Fruit fly (Drosophila melanogaster) whole organism, prepupa: ENCODE measurements around the gene brun.

ENCODE experiments used
- CG10631 ChIP-seq: fragments of 200-800 bp; sonication (Bioruptor generic); optimal IDR thresholded peaks from 2 replicates; lab custom pipeline; 2016; ENCODE audit warnings: missing biosample characterization, missing genetic modification characterization
- CG10669 ChIP-seq: fragments of 200-800 bp; sonication (Bioruptor generic); optimal IDR thresholded peaks from 3 replicates; lab custom pipeline; 2018; ENCODE audit warnings: missing biosample characterization, mild to moderate bottlenecking, missing genetic modification characterization, moderate library complexity
- CG11294 ChIP-seq: fragments of 200-800 bp; sonication (Bioruptor generic); IDR thresholded peaks from 2 replicates; pipeline ENCODE4 v1.3.6; 2022; ENCODE audit warnings: missing biosample characterization, missing genetic modification characterization
- CG11762 ChIP-seq: fragments of 200-800 bp; sonication (Bioruptor generic); optimal IDR thresholded peaks from 3 replicates; lab custom pipeline; 2016; ENCODE audit warnings: missing biosample characterization, missing genetic modification characterization; ENCODE audit not compliant: insufficient read depth
- CG11902 ChIP-seq: fragments of 200-800 bp; sonication (Bioruptor generic); optimal IDR thresholded peaks from 3 replicates; lab custom pipeline; 2016; ENCODE audit warnings: missing biosample characterization, missing genetic modification characterization
- CG15336 ChIP-seq: fragments of 200-800 bp; sonication (Bioruptor generic); IDR thresholded peaks from 2 replicates; pipeline ENCODE4 v1.3.6; 2022; ENCODE audit warnings: missing biosample characterization, missing genetic modification characterization
- CG31627 ChIP-seq: fragments of 200-800 bp; sonication (Bioruptor generic); optimal IDR thresholded peaks from 3 replicates; lab custom pipeline; 2016; ENCODE audit warnings: missing biosample characterization, missing genetic modification characterization
- CG32006 ChIP-seq: fragments of 200-800 bp; sonication (Bioruptor generic); optimal IDR thresholded peaks from 3 replicates; lab custom pipeline; 2017; ENCODE audit warnings: missing biosample characterization, mild to moderate bottlenecking, missing genetic modification characterization
- CG34406 ChIP-seq: fragments of 200-800 bp; sonication (Bioruptor generic); optimal IDR thresholded peaks from 3 replicates; lab custom pipeline; 2016; ENCODE audit warnings: missing biosample characterization, missing genetic modification characterization
- CG3919 ChIP-seq: fragments of 200-800 bp; sonication (Bioruptor generic); optimal IDR thresholded peaks from 3 replicates; lab custom pipeline; 2016; ENCODE audit warnings: missing biosample characterization, missing genetic modification characterization
- CG4318 ChIP-seq: fragments of 200-800 bp; sonication (Bioruptor generic); optimal IDR thresholded peaks from 3 replicates; lab custom pipeline; 2017; ENCODE audit warnings: missing biosample characterization, mild to moderate bottlenecking, missing genetic modification characterization
- CG6163 ChIP-seq: fragments of 200-800 bp; sonication (Bioruptor generic); IDR thresholded peaks from 3 replicates; pipeline ENCODE4 v1.3.6; 2022; ENCODE audit warnings: missing biosample characterization, missing genetic modification characterization
- CG6276 ChIP-seq: fragments of 200-800 bp; sonication (Bioruptor generic); optimal IDR thresholded peaks from 2 replicates; lab custom pipeline; 2017; ENCODE audit warnings: missing biosample characterization, mild to moderate bottlenecking, missing genetic modification characterization
- CG6808 ChIP-seq: fragments of 200-800 bp; sonication (Bioruptor generic); optimal IDR thresholded peaks from 3 replicates; lab custom pipeline; 2017; ENCODE audit warnings: missing biosample characterization, missing genetic modification characterization, mild to moderate bottlenecking, moderate library complexity, missing genetic modification reagents
- CG8119 ChIP-seq: fragments of 200-800 bp; sonication (Bioruptor generic); IDR thresholded peaks from 3 replicates; pipeline ENCODE4 v1.3.6; 2022; ENCODE audit warnings: missing biosample characterization, missing genetic modification characterization
- CG8319 ChIP-seq: fragments of 200-800 bp; sonication (Bioruptor generic); optimal IDR thresholded peaks from 3 replicates; lab custom pipeline; 2016; ENCODE audit warnings: missing biosample characterization, missing genetic modification characterization
- CG8632 ChIP-seq: fragments of 200-800 bp; sonication (Bioruptor generic); optimal IDR thresholded peaks from 3 replicates; lab custom pipeline; 2016; ENCODE audit warnings: missing biosample characterization, missing genetic modification characterization
- CG9139 ChIP-seq: fragments of 200-800 bp; sonication (Bioruptor generic); optimal IDR thresholded peaks from 3 replicates; lab custom pipeline; 2017; ENCODE audit warnings: missing biosample characterization, mild to moderate bottlenecking, missing genetic modification characterization
- Eip75B ChIP-seq: fragments of 200-800 bp; sonication (Bioruptor generic); optimal IDR thresholded peaks from 3 replicates; lab custom pipeline; 2016; ENCODE audit warnings: missing biosample characterization, missing genetic modification characterization
- Eip78C ChIP-seq: fragments of 200-800 bp; sonication (Bioruptor generic); peaks from one replicate; lab custom pipeline; 2016; ENCODE audit warnings: missing biosample characterization, missing genetic modification characterization
- Ets21C ChIP-seq: fragments of 200-800 bp; sonication (Bioruptor generic); optimal IDR thresholded peaks from 3 replicates; lab custom pipeline; 2016; ENCODE audit warnings: missing biosample characterization, missing genetic modification characterization
- Ets96B ChIP-seq: fragments of 200-800 bp; optimal IDR thresholded peaks from 2 replicates; lab custom pipeline; 2019; ENCODE audit warnings: missing biosample characterization, mild to moderate bottlenecking, missing genetic modification characterization, moderate library complexity
- Gug ChIP-seq: fragments of 200-800 bp; sonication (Bioruptor generic); IDR thresholded peaks from 2 replicates; pipeline ENCODE4 v1.3.6; 2022; ENCODE audit warnings: missing biosample characterization, missing genetic modification characterization
- Hr38 ChIP-seq: sonication (Bioruptor generic); optimal IDR thresholded peaks from 2 replicates; lab custom pipeline; 2016; ENCODE audit warnings: missing biosample characterization, missing genetic modification characterization
- Hr4 ChIP-seq: fragments of 200-800 bp; sonication (Bioruptor generic); optimal IDR thresholded peaks from 3 replicates; lab custom pipeline; 2016; ENCODE audit warnings: missing biosample characterization, missing genetic modification characterization
- Lpt ChIP-seq: fragments of 200-800 bp; sonication (Bioruptor generic); optimal IDR thresholded peaks from 3 replicates; lab custom pipeline; 2016; ENCODE audit warnings: missing biosample characterization, missing genetic modification characterization
- Met ChIP-seq: fragments of 200-800 bp; sonication (Bioruptor generic); optimal IDR thresholded peaks from 3 replicates; lab custom pipeline; 2016; ENCODE audit warnings: missing biosample characterization, missing genetic modification characterization
- Smox ChIP-seq: fragments of 200-800 bp; sonication (Bioruptor generic); optimal IDR thresholded peaks from 3 replicates; lab custom pipeline; 2016; ENCODE audit warnings: missing biosample characterization, missing genetic modification characterization
- Sox102F ChIP-seq: fragments of 200-800 bp; sonication (Bioruptor generic); optimal IDR thresholded peaks from 2 replicates; lab custom pipeline; 2016; ENCODE audit warnings: missing biosample characterization, mild to moderate bottlenecking, missing genetic modification characterization
- acj6 ChIP-seq: fragments of 200-800 bp; sonication (Bioruptor generic); optimal IDR thresholded peaks from 3 replicates; lab custom pipeline; 2016; ENCODE audit warnings: missing biosample characterization, missing genetic modification characterization
- cyc ChIP-seq: fragments of 200-800 bp; sonication (Bioruptor generic); optimal IDR thresholded peaks from 3 replicates; lab custom pipeline; 2016; ENCODE audit warnings: missing biosample characterization, missing genetic modification characterization
- dsx ChIP-seq: fragments of 200-800 bp; optimal IDR thresholded peaks from 3 replicates; lab custom pipeline; 2019; ENCODE audit warnings: missing biosample characterization, mild to moderate bottlenecking, missing genetic modification characterization, moderate library complexity; ENCODE audit not compliant: poor library complexity, severe bottlenecking
- eg ChIP-seq: fragments of 200-800 bp; sonication (Bioruptor generic); IDR thresholded peaks from 3 replicates; pipeline ENCODE4 v1.3.6; 2022; ENCODE audit warnings: missing biosample characterization, missing genetic modification characterization
- esn ChIP-seq: fragments of 200-800 bp; sonication (Bioruptor generic); optimal IDR thresholded peaks from 2 replicates; lab custom pipeline; 2016; ENCODE audit warnings: missing biosample characterization, mild to moderate bottlenecking, missing genetic modification characterization, moderate library complexity
- fd59A ChIP-seq: fragments of 200-800 bp; sonication (Bioruptor generic); optimal IDR thresholded peaks from 2 replicates; lab custom pipeline; 2017; ENCODE audit warnings: missing biosample characterization, mild to moderate bottlenecking, missing genetic modification characterization, missing genetic modification reagents
- fd85E ChIP-seq: fragments of 200-800 bp; sonication (Bioruptor generic); optimal IDR thresholded peaks from 3 replicates; lab custom pipeline; 2016; ENCODE audit warnings: missing biosample characterization, missing genetic modification characterization
- fkh ChIP-seq: fragments of 200-800 bp; sonication (Bioruptor generic); optimal IDR thresholded peaks from 3 replicates; lab custom pipeline; 2017; ENCODE audit warnings: missing biosample characterization, mild to moderate bottlenecking, missing genetic modification characterization, moderate library complexity
- lz ChIP-seq: fragments of 200-800 bp; sonication (Bioruptor generic); optimal IDR thresholded peaks from 3 replicates; lab custom pipeline; 2016; ENCODE audit warnings: missing biosample characterization, missing genetic modification characterization
- salr ChIP-seq, 2 experiments: fragments of 200-800 bp; sonication (Bioruptor generic); optimal IDR thresholded peaks; 3 replicates each; lab custom pipeline; 2016 to 2018; ENCODE audit warnings: missing biosample characterization in 2 of 2, missing genetic modification characterization in 2 of 2, mild to moderate bottlenecking in 1 of 2
- spab ChIP-seq: fragments of 200-800 bp; sonication (Bioruptor generic); optimal IDR thresholded peaks from 2 replicates; lab custom pipeline; 2017; ENCODE audit warnings: missing biosample characterization, mild to moderate bottlenecking, missing genetic modification characterization, missing genetic modification reagents
- ss ChIP-seq, 2 experiments: fragments of 200-800 bp; sonication (Bioruptor generic); optimal IDR thresholded peaks; 2 replicates in 1 of 2; 3 replicates in 1 of 2; lab custom pipeline; 2017 to 2018; ENCODE audit warnings: mild to moderate bottlenecking in 2 of 2, missing biosample characterization in 2 of 2, missing genetic modification characterization in 2 of 2, moderate library complexity in 1 of 2
- svp ChIP-seq: fragments of 200-800 bp; sonication (Bioruptor generic); peaks from one replicate; lab custom pipeline; 2016; ENCODE audit warnings: missing biosample characterization, missing genetic modification characterization
- topi ChIP-seq: fragments of 200-800 bp; sonication (Bioruptor generic); optimal IDR thresholded peaks from 3 replicates; lab custom pipeline; 2016; ENCODE audit warnings: missing biosample characterization, missing genetic modification characterization
- vri ChIP-seq: fragments of 200-800 bp; sonication (Bioruptor generic); optimal IDR thresholded peaks from 3 replicates; lab custom pipeline; 2016; ENCODE audit warnings: missing biosample characterization, mild to moderate bottlenecking, missing genetic modification characterization

The brun gene

DNA sequence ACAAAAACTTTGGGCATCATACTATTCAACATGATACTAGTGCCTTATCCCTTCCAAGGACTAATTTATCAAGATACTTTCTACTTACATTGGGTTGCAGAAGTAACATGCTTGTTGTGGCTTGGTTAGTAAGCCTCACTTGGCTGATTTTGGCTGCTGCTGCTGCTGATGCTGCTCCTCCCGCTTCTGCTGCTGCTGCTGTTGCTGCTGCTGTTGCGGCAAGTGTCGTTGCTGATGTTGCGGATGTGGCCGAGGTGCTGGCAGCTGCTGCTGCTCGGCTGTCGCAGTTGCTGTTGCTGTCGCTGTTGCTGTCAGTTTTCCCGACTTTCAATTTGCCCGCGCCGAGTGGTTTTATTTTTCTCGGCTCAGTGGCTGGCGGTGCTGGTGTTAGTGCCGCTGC lies 34.1 kb upstream of the brun start:
- TF ChIP-seq CG8119 (GFP tag; lab: Robert Waterston, UW) (no peak), CG15336 (GFP tag; lab: Robert Waterston, UW) (no peak)

- TF ChIP-seq fd85E (GFP tag; lab: Kevin White, UChicago), result no peak
- TF ChIP-seq CG6808 (GFP tag; lab: Kevin White, UChicago), result no peak
- no peak for TF ChIP-seq acj6 (GFP tag; lab: Kevin White, UChicago)
- no peak for TF ChIP-seq Sox102F (GFP tag; lab: Kevin White, UChicago)
- no peak for TF ChIP-seq salr (GFP tag; optimal IDR thresholded peaks at IDR 0.05; lab: Kevin White, UChicago)
- no peak for TF ChIP-seq vri (GFP tag; lab: Kevin White, UChicago)
- TF ChIP-seq eg (GFP tag; lab: Robert Waterston, UW), result no peak
- no peak for TF ChIP-seq Ets21C (GFP tag; lab: Kevin White, UChicago)
- TF ChIP-seq Eip75B (GFP tag; lab: Kevin White, UChicago), result no peak
- no peak for TF ChIP-seq fd59A (GFP tag; lab: Kevin White, UChicago)
- TF ChIP-seq CG10669, result no peak
- no peak for TF ChIP-seq CG32006
- no peak for TF ChIP-seq CG34406 (GFP tag; lab: Kevin White, UChicago)
- no peak for TF ChIP-seq svp (GFP tag; lab: Kevin White, UChicago)
- no peak for TF ChIP-seq CG11902 (GFP tag; lab: Kevin White, UChicago)
- TF ChIP-seq lz (GFP tag; lab: Kevin White, UChicago), result no peak
Measured at dm6 chr2L:20688722-20689121, 32.7 kb upstream of the brun start.

- no peak for TF ChIP-seq Ets96B (tag; lab: Kevin White, UChicago)
- no peak for TF ChIP-seq Smox (GFP tag; lab: Kevin White, UChicago)
- no peak for TF ChIP-seq Hr38 (GFP tag; lab: Kevin White, UChicago)
- TF ChIP-seq lz (GFP tag; lab: Kevin White, UChicago), result no peak
- TF ChIP-seq Gug, result no peak
- peak; percentile 38 for TF ChIP-seq Eip78C (GFP tag; lab: Kevin White, UChicago)
Measured at dm6 chr2L:20682136-20682733, 26.3 kb upstream of the brun start, which contains the start of gene CG2617. Gene CG2617 (plus strand): TSS chr2L:20682368.

DNA sequence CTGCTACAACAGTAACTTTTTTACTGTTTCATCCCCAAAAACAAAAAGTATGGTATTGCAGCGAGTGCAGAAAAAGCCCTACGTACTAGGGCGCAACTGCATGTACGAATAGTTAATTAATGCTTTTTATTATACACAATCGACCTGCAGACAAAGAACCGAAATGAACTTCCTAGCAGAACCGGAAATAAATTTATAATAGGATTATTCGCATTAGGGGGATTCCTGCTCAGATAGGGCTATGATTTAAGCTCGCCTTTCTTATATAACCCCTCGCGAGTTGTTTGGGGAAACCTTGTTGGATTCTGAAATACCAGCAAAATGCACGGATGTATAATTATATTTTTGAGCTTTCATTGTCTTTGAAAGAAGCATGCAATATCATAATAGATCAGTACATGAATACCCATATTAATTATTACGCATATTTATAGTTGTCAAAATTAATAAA lies 25.7 kb upstream of the brun start, which contains the start of gene Cen:
Cen (minus strand) TSS at position 199 of the 451 bp plus-strand sequence.
- TF ChIP-seq CG11762 (GFP tag; lab: Kevin White, UChicago) (peak; percentile 28), vri (GFP tag; lab: Kevin White, UChicago) (no peak), ss (GFP tag; optimal IDR thresholded peaks at IDR 0.05; lab: Kevin White, UChicago) (peak; percentile 43 to 58), CG11902 (GFP tag; lab: Kevin White, UChicago) (peak; percentile 58), CG6276 (GFP tag; lab: Kevin White, UChicago) (no peak), Ets21C (GFP tag; lab: Kevin White, UChicago) (peak; percentile 62), Hr4 (GFP tag; lab: Kevin White, UChicago) (peak; percentile 88), topi (GFP tag; lab: Kevin White, UChicago) (peak; percentile 72), CG31627 (peak; percentile 83), CG6163 (peak; percentile 82), dsx (no peak), CG11294 (GFP tag; lab: Robert Waterston, UW) (no peak), CG8632 (GFP tag; lab: Kevin White, UChicago) (peak; percentile 65), CG6808 (GFP tag; lab: Kevin White, UChicago) (peak; percentile 2), CG8319 (GFP tag; lab: Kevin White, UChicago) (peak; percentile 54), esn (GFP tag; lab: Kevin White, UChicago) (peak; percentile 78), cyc (GFP tag; lab: Kevin White, UChicago) (peak; percentile 72), fkh (no peak), CG10669 (no peak), Gug (no peak), salr (GFP tag; optimal IDR thresholded peaks at IDR 0.05; lab: Kevin White, UChicago) (peak in 1 of 2 experiments; percentile 12), Lpt (peak; percentile 22), fd85E (GFP tag; lab: Kevin White, UChicago) (no peak), CG15336 (GFP tag; lab: Robert Waterston, UW) (peak; percentile 74), CG4318 (GFP tag; lab: Kevin White, UChicago) (no peak), Met (GFP tag; lab: Kevin White, UChicago) (no peak), CG9139 (GFP tag; lab: Kevin White, UChicago) (no peak), spab (GFP tag; lab: Kevin White, UChicago) (no peak), Eip78C (GFP tag; lab: Kevin White, UChicago) (peak; percentile 93), CG3919 (GFP tag; lab: Kevin White, UChicago) (peak; percentile 78), svp (GFP tag; lab: Kevin White, UChicago) (peak; percentile 85), CG10631 (peak; percentile 79)
